Worm (Caenorhabditis elegans) whole organism, L4 larva: ENCODE measurements around the gene ugt-49.

Experiments used
- F10B5.3 ChIP-seq: sonication (generic microtip); optimal IDR thresholded peaks from 2 replicates; lab custom pipeline; 2016; ENCODE audit warnings: mild to moderate bottlenecking, missing genetic modification characterization, missing compliant biosample characterization
- F26F4.8 ChIP-seq: fragments of 200-800 bp; sonication (Bioruptor generic); conservative IDR thresholded peaks from 2 replicates; pipeline ENCODE4 v1.3.6; 2022; ENCODE audit warnings: missing genetic modification characterization, missing compliant biosample characterization
- T20F7.1 ChIP-seq: fragments of 200-800 bp; sonication (Bioruptor generic); optimal IDR thresholded peaks from 2 replicates; lab custom pipeline; 2018; ENCODE audit warnings: mild to moderate bottlenecking, missing genetic modification characterization, missing compliant biosample characterization
- aha-1 ChIP-seq: fragments of 150-350 bp; peaks from one replicate; lab custom pipeline; 2014; ENCODE audit warnings: missing biosample characterization, missing genetic modification characterization
- aly-2 ChIP-seq: sonication (generic microtip); optimal IDR thresholded peaks from 2 replicates; lab custom pipeline; 2018; ENCODE audit warnings: missing biosample characterization, missing genetic modification characterization
- ceh-28 ChIP-seq: fragments of 150-350 bp; optimal IDR thresholded peaks from 2 replicates; lab custom pipeline; 2014; ENCODE audit warnings: missing biosample characterization, missing genetic modification reagents, missing genetic modification characterization
- ceh-82 ChIP-seq: sonication (generic microtip); optimal IDR thresholded peaks from 2 replicates; lab custom pipeline; 2017; ENCODE audit warnings: missing biosample characterization, missing genetic modification characterization
- ces-1 ChIP-seq: fragments of 150-350 bp; sonication (generic microtip); optimal IDR thresholded peaks from 4 replicates; lab custom pipeline; 2014; ENCODE audit warnings: missing biosample characterization, missing genetic modification reagents, missing genetic modification characterization
- cey-2 ChIP-seq: sonication (generic microtip); optimal IDR thresholded peaks from 3 replicates; lab custom pipeline; 2017; ENCODE audit warnings: missing genetic modification characterization, mild to moderate bottlenecking, missing compliant biosample characterization, antibody characterized with exemption, borderline replicate concordance; ENCODE audit not compliant: insufficient read depth
- daf-16 ChIP-seq, 3 experiments: sonication (generic microtip); optimal IDR thresholded peaks; 2 replicates each; lab custom pipeline; 2016 to 2017; ENCODE audit warnings: missing genetic modification characterization in 3 of 3, missing genetic modification reagents in 3 of 3, mild to moderate bottlenecking in 2 of 3, missing compliant biosample characterization in 2 of 3, missing biosample characterization in 1 of 3, moderate library complexity in 1 of 3
- dpl-1 ChIP-seq: fragments of 150-350 bp; optimal IDR thresholded peaks from 2 replicates; lab custom pipeline; 2014; ENCODE audit warnings: missing biosample characterization, missing genetic modification reagents, missing genetic modification characterization
- dve-1 ChIP-seq: sonication (generic microtip); optimal IDR thresholded peaks from 2 replicates; lab custom pipeline; 2017; ENCODE audit warnings: antibody characterized with exemption, mild to moderate bottlenecking, missing genetic modification characterization, missing compliant biosample characterization; ENCODE audit not compliant: insufficient read depth
- hif-1 ChIP-seq, 2 experiments: sonication (generic microtip); optimal IDR thresholded peaks; 2 replicates each; lab custom pipeline; 2016 to 2017; ENCODE audit warnings: missing compliant biosample characterization in 2 of 2, missing genetic modification characterization in 2 of 2, missing genetic modification reagents in 2 of 2, missing genotype in 2 of 2, mild to moderate bottlenecking in 1 of 2
- hlh-30 ChIP-seq: sonication (generic microtip); optimal IDR thresholded peaks from 2 replicates; lab custom pipeline; 2017; ENCODE audit warnings: antibody characterized with exemption, mild to moderate bottlenecking, missing genetic modification characterization, missing compliant biosample characterization; ENCODE audit not compliant: insufficient read depth
- hmg-1.1 ChIP-seq: fragments of 200-800 bp; sonication (Bioruptor generic); IDR thresholded peaks from 2 replicates; pipeline ENCODE4 v1.3.6; 2022; ENCODE audit warnings: missing genetic modification reagents, missing genetic modification characterization, missing compliant biosample characterization
- jun-1 ChIP-seq: fragments of 150-350 bp; optimal IDR thresholded peaks from 2 replicates; lab custom pipeline; 2014; ENCODE audit warnings: missing biosample characterization, missing genetic modification reagents, missing genetic modification characterization
- lin-13 ChIP-seq: fragments of 150-350 bp; optimal IDR thresholded peaks from 2 replicates; lab custom pipeline; 2014; ENCODE audit warnings: missing biosample characterization, missing genetic modification reagents, missing genetic modification characterization
- lin-38 ChIP-seq: fragments of 200-800 bp; sonication (Bioruptor generic); IDR thresholded peaks from 2 replicates; pipeline ENCODE4 v1.3.6; 2022; ENCODE audit warnings: missing genetic modification reagents, missing genetic modification characterization, missing compliant biosample characterization
- madf-5 ChIP-seq, 2 experiments: fragments of 200-800 bp; sonication (Bioruptor generic); IDR thresholded peaks; 2 replicates each; pipeline ENCODE4 v1.3.6; 2022; ENCODE audit warnings: missing compliant biosample characterization in 2 of 2, missing genetic modification characterization in 2 of 2
- mdl-1 ChIP-seq, 2 experiments: fragments of 150-350 bp in 1 of 2; sonication (generic microtip) in 1 of 2; optimal IDR thresholded peaks; 2 replicates each; lab custom pipeline; 2014 to 2017; ENCODE audit warnings: missing biosample characterization in 2 of 2, missing genetic modification characterization in 2 of 2
- mep-1 ChIP-seq: fragments of 150-350 bp; sonication (generic microtip); optimal IDR thresholded peaks from 3 replicates; lab custom pipeline; 2014; ENCODE audit warnings: missing biosample characterization, missing genetic modification characterization
- mes-2 ChIP-seq: sonication (generic microtip); optimal IDR thresholded peaks from 2 replicates; lab custom pipeline; 2016; ENCODE audit warnings: missing genotype, mild to moderate bottlenecking, missing genetic modification characterization, missing compliant biosample characterization; ENCODE audit not compliant: poor library complexity, severe bottlenecking
- nhr-10 ChIP-seq: fragments of 150-350 bp; optimal IDR thresholded peaks from 2 replicates; lab custom pipeline; 2014; ENCODE audit warnings: missing biosample characterization, missing genetic modification characterization
- nhr-111 ChIP-seq: fragments of 200-800 bp; sonication (Bioruptor generic); optimal IDR thresholded peaks from 2 replicates; lab custom pipeline; 2018; ENCODE audit warnings: mild to moderate bottlenecking, missing genetic modification characterization, missing compliant biosample characterization
- nhr-25 ChIP-seq: sonication (generic microtip); optimal IDR thresholded peaks from 2 replicates; lab custom pipeline; 2017; ENCODE audit warnings: missing genetic modification characterization, mild to moderate bottlenecking, missing compliant biosample characterization, antibody characterized with exemption, moderate library complexity, borderline replicate concordance; ENCODE audit not compliant: insufficient read depth
- nhr-28 ChIP-seq: fragments of 150-350 bp; optimal IDR thresholded peaks from 2 replicates; lab custom pipeline; 2014; ENCODE audit warnings: missing biosample characterization, missing genetic modification characterization
- nhr-48 ChIP-seq: sonication (generic microtip); optimal IDR thresholded peaks from 2 replicates; lab custom pipeline; 2016; ENCODE audit warnings: mild to moderate bottlenecking, missing genetic modification characterization, missing compliant biosample characterization
- nhr-76 ChIP-seq: fragments of 150-350 bp; optimal IDR thresholded peaks from 2 replicates; lab custom pipeline; 2014; ENCODE audit warnings: missing biosample characterization, missing genetic modification characterization
- nhr-77 ChIP-seq: fragments of 150-350 bp; optimal IDR thresholded peaks from 2 replicates; lab custom pipeline; 2014; ENCODE audit warnings: missing biosample characterization, missing genetic modification characterization
- pha-4 ChIP-seq, 2 experiments: fragments of 150-350 bp in 1 of 2; fragments of 200-800 bp in 1 of 2; sonication (Bioruptor generic) in 1 of 2; IDR thresholded peaks in 1 of 2; optimal IDR thresholded peaks in 1 of 2; 2 replicates each; pipeline versions ENCODE4 v1.3.6 to Lab custom; 2014 to 2022; ENCODE audit warnings: missing genetic modification characterization in 2 of 2, missing genetic modification reagents in 2 of 2, missing biosample characterization in 1 of 2, missing compliant biosample characterization in 1 of 2
- php-3 ChIP-seq: fragments of 200-800 bp; sonication (Bioruptor generic); IDR thresholded peaks from 2 replicates; pipeline ENCODE4 v1.3.6; 2022; ENCODE audit warnings: missing genetic modification reagents, missing genetic modification characterization, missing compliant biosample characterization
- sdz-12 ChIP-seq: fragments of 200-800 bp; sonication (Bioruptor generic); optimal IDR thresholded peaks from 2 replicates; lab custom pipeline; 2018; ENCODE audit warnings: mild to moderate bottlenecking, missing genetic modification characterization, missing compliant biosample characterization
- snpc-1.2 ChIP-seq: fragments of 200-800 bp; sonication (Bioruptor generic); IDR thresholded peaks from 2 replicates; pipeline ENCODE4 v1.3.6; 2022; ENCODE audit warnings: missing genetic modification reagents, missing genetic modification characterization, missing compliant biosample characterization
- unc-62 ChIP-seq, 3 experiments: fragments of 150-350 bp in 1 of 3; sonication (generic microtip); optimal IDR thresholded peaks in 2 of 3; peaks in 1 of 3; 1 replicate in 1 of 3; 2 replicates in 2 of 3; lab custom pipeline; 2014 to 2017; ENCODE audit warnings: missing biosample characterization in 3 of 3, missing genetic modification characterization in 3 of 3, missing genetic modification reagents in 3 of 3, missing genotype in 1 of 3
- zfp-3 ChIP-seq: fragments of 200-800 bp; sonication (Bioruptor generic); conservative IDR thresholded peaks from 2 replicates; pipeline ENCODE4 v1.3.6; 2022; ENCODE audit warnings: missing genetic modification reagents, missing genetic modification characterization, missing compliant biosample characterization

ugt-49 gene

ce11 chrV:10371177-10371576 is 944 bp upstream of the ugt-49 start (continued):
- TF ChIP-seq zfp-3 (GFP tag; lab: Robert Waterston, UW) (0 out of 2 replicates have a peak, but pooled peaks have one; percentile 29), nhr-76 (tag; lab: Kevin White, UChicago) (no peak), daf-16 (GFP tag; optimal IDR thresholded peaks at IDR 0.05; lab: Kevin White, UChicago) (no peak), daf-16 (tag; optimal IDR thresholded peaks at IDR 0.05; lab: Kevin White, UChicago) (peak; percentile 83), nhr-10 (peak; percentile 18), hif-1 (tag; optimal IDR thresholded peaks at IDR 0.05; lab: Kevin White, UChicago) (peak in 1 of 2 experiments; percentile 45), aha-1 (tag; lab: Kevin White, UChicago) (peak; percentile 1), nhr-77 (tag; lab: Kevin White, UChicago) (peak; percentile 65), sdz-12 (GFP tag; lab: Kevin White, UChicago) (no peak), nhr-28 (tag; lab: Kevin White, UChicago) (peak; percentile 100), unc-62 (GFP tag; optimal IDR thresholded peaks at IDR 0.05 in 1 of 2; lab: Kevin White, UChicago) (peak in 1 of 2 experiments; percentile 42), unc-62 (tag; optimal IDR thresholded peaks at IDR 0.05; lab: Kevin White, UChicago) (no peak), T20F7.1 (GFP tag; lab: Kevin White, UChicago) (peak; percentile 56), mep-1 (tag; lab: Kevin White, UChicago) (peak; percentile 33), F10B5.3 (tag; lab: Kevin White, UChicago) (no peak), mdl-1 (tag; optimal IDR thresholded peaks at IDR 0.05; lab: Kevin White, UChicago) (peak in 1 of 2 experiments; percentile 66), dve-1 (tag; lab: Kevin White, UChicago) (peak; percentile 89), dpl-1 (GFP tag; lab: Kevin White, UChicago) (no peak), nhr-25 (tag; lab: Kevin White, UChicago) (no peak)

- TF ChIP-seq cey-2 (tag; lab: Kevin White, UChicago) (no peak), nhr-25 (tag; lab: Kevin White, UChicago) (no peak), ceh-82 (tag; lab: Kevin White, UChicago) (no peak), hmg-1.1 (GFP tag; lab: Robert Waterston, UW) (no peak), nhr-28 (tag; lab: Kevin White, UChicago) (no peak), madf-5 (GFP tag; IDR thresholded peaks at IDR 0.05; lab: Robert Waterston, UW) (no peak), snpc-1.2 (no peak), hlh-30 (tag; lab: Kevin White, UChicago) (no peak), lin-38 (no peak), nhr-111 (no peak), jun-1 (no peak), nhr-48 (tag; lab: Kevin White, UChicago) (no peak), F26F4.8 (no peak), ceh-28 (no peak), aly-2 (no peak), ces-1 (GFP tag; lab: Kevin White, UChicago) (no peak)
Observed at ce11 chrV:10379293-10379692, 7.2 kb downstream of the ugt-49 start, which contains the start of gene AC3.12. Gene AC3.12, minus strand, starts transcription at chrV:10379393.

DNA sequence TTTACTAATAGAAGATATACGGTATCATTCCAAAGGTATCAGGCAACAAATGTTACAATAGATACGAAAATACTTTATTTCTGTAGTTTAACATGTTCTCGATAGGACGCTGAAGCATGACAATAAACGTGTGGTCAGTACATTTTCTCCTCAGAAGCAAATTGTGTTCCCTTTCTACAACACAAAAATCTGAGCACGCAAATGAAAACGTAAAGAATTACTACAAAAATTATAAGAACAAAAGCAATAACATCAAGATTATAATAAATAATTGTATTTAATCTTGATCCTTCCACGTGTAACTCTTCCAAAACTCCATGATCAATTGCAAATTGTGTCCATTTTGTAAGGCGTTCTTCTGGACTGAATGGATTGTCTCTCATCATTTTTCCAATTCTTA is 7.6 kb downstream of the ugt-49 start:
- peak in 1 of 2 experiments; percentile 68 for TF ChIP-seq unc-62 (GFP tag; optimal IDR thresholded peaks at IDR 0.05 in 1 of 2; lab: Kevin White, UChicago)
- TF ChIP-seq unc-62 (tag; optimal IDR thresholded peaks at IDR 0.05; lab: Kevin White, UChicago): no peak
- no peak for TF ChIP-seq php-3 (GFP tag; lab: Robert Waterston, UW)
- peak; percentile 95 for TF ChIP-seq aha-1 (tag; lab: Kevin White, UChicago)

DNA sequence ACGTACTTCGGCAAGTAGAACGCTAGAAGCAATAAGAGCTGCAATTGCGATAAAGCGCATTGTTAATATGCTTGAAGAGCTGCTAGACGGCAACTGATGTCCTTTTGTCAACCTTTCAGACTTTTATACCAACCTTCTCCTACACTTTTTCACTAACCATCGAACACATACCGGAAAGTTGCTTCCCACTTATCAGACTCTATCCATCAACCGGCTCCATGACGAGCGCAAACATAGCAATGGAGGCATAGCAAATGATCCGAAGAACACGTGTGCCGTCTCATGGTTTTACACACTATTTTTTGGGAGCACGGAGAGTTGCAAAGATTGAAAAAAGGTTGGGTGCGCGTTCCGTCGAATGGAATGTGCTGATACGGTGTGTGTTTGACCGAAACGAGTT is 9.6 kb downstream of the ugt-49 start, which contains the start of gene abu-1:
abu-1 (minus strand) TSS at position 101 of the 400 bp plus-strand sequence.
- no peak for TF ChIP-seq pha-4 (GFP tag; IDR thresholded peaks at IDR 0.05; lab: Robert Waterston, UW)
- no peak for TF ChIP-seq pha-4 (tag; optimal IDR thresholded peaks at IDR 0.05; lab: Kevin White, UChicago)
- TF ChIP-seq madf-5 (GFP tag; IDR thresholded peaks at IDR 0.05; lab: Robert Waterston, UW): no peak
- no peak for TF ChIP-seq mes-2 (tag; lab: Kevin White, UChicago)
- TF ChIP-seq lin-13 (GFP tag; lab: Kevin White, UChicago): no peak
